In the genomic region with DNA sequence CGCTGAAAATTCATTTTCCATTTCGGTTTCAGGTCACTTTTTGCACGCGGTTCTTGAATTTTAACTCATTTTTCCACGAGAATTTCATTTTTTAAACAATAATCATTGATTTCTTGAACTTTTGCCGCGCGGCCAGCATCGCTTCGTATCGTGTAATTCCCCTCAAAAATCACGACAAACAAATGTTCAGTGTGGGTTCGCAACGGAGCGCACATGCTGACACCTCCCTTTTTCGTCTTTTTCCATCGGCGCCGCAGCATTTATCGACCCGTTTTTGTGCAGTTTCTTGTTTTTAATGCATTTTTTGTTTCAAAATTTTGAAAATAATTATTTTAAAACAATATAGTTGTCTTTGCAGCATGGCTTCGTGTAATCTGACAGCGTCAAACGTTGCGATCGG, we compare ENCODE assay signal across 1 worm cellular context.
TF ChIP-seq lines count a peak whose summit lies in the region.

A gene (plus strand): TSS at position 352 of the 400 bp plus-strand sequence.

TF ChIP-seq in whole organism, L1 larva, 84 proteins besides CTCF, POLR2A, EP300 and RAD21 (continued from another document):
- no peak for TF ChIP-seq hlh-4 (tag; optimal IDR thresholded peaks at IDR 0.05; lab: Kevin White, UChicago)
- no peak for TF ChIP-seq zag-1 (tag; optimal IDR thresholded peaks at IDR 0.05; lab: Kevin White, UChicago)
- no peak for TF ChIP-seq fos-1 (tag; optimal IDR thresholded peaks at IDR 0.05; lab: Kevin White, UChicago)
- TF ChIP-seq blmp-1 (tag; optimal IDR thresholded peaks at IDR 0.05; lab: Kevin White, UChicago) = peak; percentile 43
- TF ChIP-seq F16B12.6 (tag; optimal IDR thresholded peaks at IDR 0.05; lab: Kevin White, UChicago) = peak; percentile 28
- no peak for TF ChIP-seq tbx-2 (tag; optimal IDR thresholded peaks at IDR 0.05; lab: Kevin White, UChicago)
- TF ChIP-seq irx-1 (tag; optimal IDR thresholded peaks at IDR 0.05; lab: Kevin White, UChicago) = no peak
- no peak for TF ChIP-seq aha-1 (tag; optimal IDR thresholded peaks at IDR 0.05; lab: Kevin White, UChicago)
- no peak for TF ChIP-seq elt-3 (tag; optimal IDR thresholded peaks at IDR 0.05; lab: Kevin White, UChicago)
- TF ChIP-seq unc-86 (tag; optimal IDR thresholded peaks at IDR 0.05; lab: Kevin White, UChicago) = no peak
- TF ChIP-seq nhr-71 (tag; optimal IDR thresholded peaks at IDR 0.05; lab: Kevin White, UChicago) = no peak
- TF ChIP-seq rnt-1 (tag; optimal IDR thresholded peaks at IDR 0.05; lab: Kevin White, UChicago) = no peak
- TF ChIP-seq snpc-4 (tag; optimal IDR thresholded peaks at IDR 0.05; lab: Kevin White, UChicago) = no peak
- peak in 1 of 2 experiments; percentile 43 for TF ChIP-seq lsy-2 (tag; optimal IDR thresholded peaks at IDR 0.05; lab: Kevin White, UChicago)
- TF ChIP-seq C04F5.9 (tag; optimal IDR thresholded peaks at IDR 0.05; lab: Kevin White, UChicago) = no peak
- TF ChIP-seq ceh-88 (GFP tag; IDR thresholded peaks at IDR 0.05; lab: Robert Waterston, UW) = no peak
- no peak for TF ChIP-seq ets-5 (GFP tag; IDR thresholded peaks at IDR 0.05; lab: Robert Waterston, UW)
- TF ChIP-seq ceh-63 (GFP tag; optimal IDR thresholded peaks at IDR 0.05; lab: Kevin White, UChicago) = no peak
- no peak for TF ChIP-seq ztf-11 (tag; optimal IDR thresholded peaks at IDR 0.05; lab: Kevin White, UChicago)
- TF ChIP-seq C16A3.4 (tag; optimal IDR thresholded peaks at IDR 0.05; lab: Kevin White, UChicago) = peak; percentile 21
- TF ChIP-seq lin-15B (tag; optimal IDR thresholded peaks at IDR 0.05; lab: Kevin White, UChicago) = peak; percentile 8
- no peak for TF ChIP-seq swsn-7 (tag; optimal IDR thresholded peaks at IDR 0.05; lab: Kevin White, UChicago)
- no peak for TF ChIP-seq C34B4.2 (tag; optimal IDR thresholded peaks at IDR 0.05; lab: Kevin White, UChicago)
- no peak for TF ChIP-seq ceh-8 (GFP tag; optimal IDR thresholded peaks at IDR 0.05; lab: Kevin White, UChicago)
- peak; percentile 41 to 43 for TF ChIP-seq efl-1 (optimal IDR thresholded peaks at IDR 0.05; lab: Kevin White, UChicago)
- peak; percentile 49 to 80 for TF ChIP-seq efl-1 (GFP tag; optimal IDR thresholded peaks at IDR 0.05 in 1 of 2; lab: Kevin White, UChicago)
- no peak for TF ChIP-seq mab-9 (GFP tag; IDR thresholded peaks at IDR 0.05; lab: Robert Waterston, UW)
- TF ChIP-seq hpl-2 (GFP tag; optimal IDR thresholded peaks at IDR 0.05; lab: Kevin White, UChicago) = no peak
- TF ChIP-seq Y116A8C.19 (tag; optimal IDR thresholded peaks at IDR 0.05; lab: Kevin White, UChicago; ENCODE audit: borderline replicate concordance) = no peak
- no peak for TF ChIP-seq nhr-76 (tag; optimal IDR thresholded peaks at IDR 0.05; lab: Kevin White, UChicago)
- no peak for TF ChIP-seq dsc-1 (tag; optimal IDR thresholded peaks at IDR 0.05; lab: Kevin White, UChicago)
- TF ChIP-seq unc-98 (GFP tag; IDR thresholded peaks at IDR 0.05; lab: Robert Waterston, UW) = no peak
- no peak for TF ChIP-seq sptf-1 (tag; optimal IDR thresholded peaks at IDR 0.05; lab: Kevin White, UChicago)
- no peak for TF ChIP-seq alr-1 (tag; optimal IDR thresholded peaks at IDR 0.05; lab: Kevin White, UChicago; ENCODE audit: borderline replicate concordance)
- no peak for TF ChIP-seq nhr-12 (tag; optimal IDR thresholded peaks at IDR 0.05; lab: Kevin White, UChicago)
- no peak for TF ChIP-seq ama-1 (optimal IDR thresholded peaks at IDR 0.05; lab: Kevin White, UChicago)
- TF ChIP-seq egl-13 (tag; optimal IDR thresholded peaks at IDR 0.05; lab: Kevin White, UChicago) = no peak
- TF ChIP-seq unc-130 (tag; optimal IDR thresholded peaks at IDR 0.05; lab: Kevin White, UChicago) = no peak
- TF ChIP-seq nhr-237 (tag; optimal IDR thresholded peaks at IDR 0.05; lab: Kevin White, UChicago) = no peak
- TF ChIP-seq pax-3 (tag; optimal IDR thresholded peaks at IDR 0.05; lab: Kevin White, UChicago) = no peak
- peak; percentile 30 for TF ChIP-seq mep-1 (tag; optimal IDR thresholded peaks at IDR 0.05; lab: Kevin White, UChicago)
- no peak for TF ChIP-seq lin-14 (GFP tag; optimal IDR thresholded peaks at IDR 0.05; lab: Kevin White, UChicago)
- peak in 1 of 2 experiments; percentile 23 for TF ChIP-seq mdl-1 (tag; optimal IDR thresholded peaks at IDR 0.05; lab: Kevin White, UChicago)
- no peak for TF ChIP-seq nhr-77 (tag; optimal IDR thresholded peaks at IDR 0.05; lab: Kevin White, UChicago)
- TF ChIP-seq pqm-1 (tag; optimal IDR thresholded peaks at IDR 0.05; lab: Kevin White, UChicago) = no peak
